Fruit fly (Drosophila melanogaster): ENCODE results near the gene neur.

DNA sequence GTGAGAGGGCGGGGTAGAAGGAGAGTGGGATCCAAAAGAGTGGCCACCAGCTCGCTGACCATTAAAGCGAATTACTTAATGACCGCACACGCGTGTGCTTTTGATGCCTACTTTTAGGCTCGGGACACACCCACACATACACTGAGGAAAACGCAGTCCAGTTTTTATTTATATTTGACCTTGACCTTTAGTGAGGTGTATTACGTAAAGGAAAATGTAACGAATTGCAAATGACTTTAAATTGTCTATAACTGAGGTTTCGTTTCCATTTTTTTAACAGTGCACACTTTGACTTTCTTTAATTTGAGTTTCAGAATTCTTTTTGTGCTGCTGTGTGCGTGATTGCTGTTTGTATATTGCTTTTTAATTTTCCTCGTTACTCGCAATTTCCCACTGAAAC, 46.0 kb upstream of the neur start:
- TF ChIP-seq Hr39 (GFP tag; optimal IDR thresholded peaks at IDR 0.05) (peak; percentile 24), CG6163 (GFP tag; IDR thresholded peaks at IDR 0.05) (0 out of 3 replicates have a peak, but pooled peaks have one; percentile 54), vri (GFP tag; optimal IDR thresholded peaks at IDR 0.05) (no peak), CG11294 (GFP tag; IDR thresholded peaks at IDR 0.05) (no peak), eg (GFP tag; IDR thresholded peaks at IDR 0.05) (peak; percentile 49; the same call in 1 of the 3 replicates), dsx (GFP tag; optimal IDR thresholded peaks at IDR 0.05; ENCODE audit: poor library complexity, severe bottlenecking) (no peak)
